Fruit fly (Drosophila melanogaster): ENCODE results near the gene mRpS18B.

mRpS18B gene

dm6 chr2L:20117752-20118151 lies 20.7 kb upstream of the mRpS18B start:
- TF ChIP-seq Hr78 (GFP tag; optimal IDR thresholded peaks at IDR 0.05) = no peak
- TF ChIP-seq br (GFP tag; optimal IDR thresholded peaks at IDR 0.05) = no peak
- TF ChIP-seq dmrt93B (GFP tag; optimal IDR thresholded peaks at IDR 0.05) = no peak
- TF ChIP-seq HLH106 (tag; optimal IDR thresholded peaks at IDR 0.05) = no peak
- no peak for TF ChIP-seq sage (GFP tag; optimal IDR thresholded peaks at IDR 0.05)
- no peak for TF ChIP-seq Dif (GFP tag; optimal IDR thresholded peaks at IDR 0.05; ENCODE audit: partially characterized antibody)
- no peak for TF ChIP-seq usp (GFP tag; optimal IDR thresholded peaks at IDR 0.05)
- TF ChIP-seq CG9705 (GFP tag; optimal IDR thresholded peaks at IDR 0.05) = no peak
- TF ChIP-seq ey (GFP tag; optimal IDR thresholded peaks at IDR 0.05) = no peak

DNA sequence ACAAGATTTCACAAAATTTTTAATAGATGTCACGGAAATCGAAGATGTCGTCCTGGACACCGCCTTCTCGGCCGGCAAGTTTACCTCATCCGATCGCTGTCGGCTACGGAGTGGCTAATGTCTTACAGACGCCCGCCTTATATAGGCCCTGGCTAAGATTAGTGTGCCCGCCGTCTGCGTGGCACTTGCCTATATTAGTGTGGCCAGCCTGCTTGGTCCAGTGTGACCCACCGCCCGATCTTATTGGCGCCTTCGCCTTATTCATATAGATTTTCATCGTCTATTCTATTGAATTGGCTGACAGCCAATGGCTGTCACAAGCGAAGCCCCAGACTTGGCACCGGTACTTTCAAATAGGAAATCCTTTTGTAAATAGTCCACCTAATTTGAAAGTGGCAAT lies 18.8 kb upstream of the mRpS18B start:
- no peak for TF ChIP-seq Myc (optimal IDR thresholded peaks at IDR 0.05)
- no peak for TF ChIP-seq OdsH (GFP tag; optimal IDR thresholded peaks at IDR 0.05)
- TF ChIP-seq tai (GFP tag; optimal IDR thresholded peaks at IDR 0.05) = no peak
- no peak for TF ChIP-seq Mio (GFP tag; optimal IDR thresholded peaks at IDR 0.05)
- TF ChIP-seq ey (GFP tag; optimal IDR thresholded peaks at IDR 0.05) = no peak
- no peak for TF ChIP-seq sage (GFP tag; optimal IDR thresholded peaks at IDR 0.05)
- TF ChIP-seq Hr83 (GFP tag; optimal IDR thresholded peaks at IDR 0.05; ENCODE audit: poor library complexity, severe bottlenecking) = no peak
- no peak for TF ChIP-seq Dif (GFP tag; optimal IDR thresholded peaks at IDR 0.05; ENCODE audit: partially characterized antibody)
- TF ChIP-seq pan (optimal IDR thresholded peaks at IDR 0.05) = no peak
- TF ChIP-seq dsf (GFP tag; optimal IDR thresholded peaks at IDR 0.05; ENCODE audit: borderline replicate concordance) = no peak
- no peak for TF ChIP-seq fru (GFP tag; optimal IDR thresholded peaks at IDR 0.05)
- no peak for TF ChIP-seq Sp1 (GFP tag; optimal IDR thresholded peaks at IDR 0.05)

dm6 chr2L:20106595-20106994 lies 9.5 kb upstream of the mRpS18B start:
- peak in 1 of 2 experiments; percentile 26 for TF ChIP-seq foxo (GFP tag; optimal IDR thresholded peaks at IDR 0.05)
- peak; percentile 50 for TF ChIP-seq Myc (optimal IDR thresholded peaks at IDR 0.05)
- TF ChIP-seq HLH106 (tag; optimal IDR thresholded peaks at IDR 0.05) = peak; percentile 19
- TF ChIP-seq GATAd (GFP tag; optimal IDR thresholded peaks at IDR 0.05) = no peak

DNA sequence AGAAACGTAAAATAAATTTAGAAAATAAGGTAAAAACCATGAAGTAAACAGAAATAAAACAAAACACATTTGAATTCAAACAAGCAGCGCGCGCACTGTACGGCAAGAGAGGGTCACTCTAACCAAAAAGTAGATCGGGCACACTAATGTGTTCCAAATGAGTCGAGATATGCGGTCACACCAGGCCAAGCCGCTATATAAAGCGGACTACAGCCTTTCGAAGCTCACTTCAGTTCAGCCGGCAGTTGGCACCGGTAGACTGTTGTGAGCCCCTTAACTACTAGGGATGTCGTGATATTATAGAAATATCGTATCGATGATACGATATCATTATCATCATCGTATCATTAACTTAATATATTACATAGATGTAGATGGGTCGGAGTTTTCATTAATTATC lies 7.5 kb upstream of the mRpS18B start:
- TF ChIP-seq Hnf4 (GFP tag; optimal IDR thresholded peaks at IDR 0.05) (peak; percentile 7), foxo (GFP tag; optimal IDR thresholded peaks at IDR 0.05) (no peak)

DNA sequence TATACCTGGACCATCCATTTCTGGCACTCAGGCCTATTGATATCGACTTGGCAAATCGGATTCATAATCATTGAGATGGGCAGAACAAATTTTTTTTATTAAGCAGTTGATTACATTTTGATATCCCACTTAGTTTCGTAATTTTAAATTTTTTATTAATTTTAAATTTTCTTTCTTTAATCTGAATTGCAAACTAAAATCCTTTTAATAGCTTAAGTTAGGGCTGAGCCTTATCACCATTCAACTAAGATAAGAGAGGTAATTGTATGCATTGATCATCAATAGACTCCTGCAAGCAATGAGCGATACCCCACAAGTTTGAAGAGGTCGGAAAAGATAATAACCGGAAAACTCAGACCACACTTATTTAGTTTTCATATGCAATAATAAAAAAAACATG lies 7.0 kb upstream of the mRpS18B start, which contains the start of gene CG13970:
CG13970 (minus strand) TSS at position 101 of the 400 bp plus-strand sequence.
- TF ChIP-seq pan (optimal IDR thresholded peaks at IDR 0.05) (no peak), Sp1 (GFP tag; optimal IDR thresholded peaks at IDR 0.05) (no peak), CG9705 (GFP tag; optimal IDR thresholded peaks at IDR 0.05) (no peak), sage (GFP tag; optimal IDR thresholded peaks at IDR 0.05) (no peak), dsf (GFP tag; optimal IDR thresholded peaks at IDR 0.05; ENCODE audit: borderline replicate concordance) (no peak), Vsx2 (GFP tag; optimal IDR thresholded peaks at IDR 0.05; ENCODE audit: partially characterized antibody) (no peak), woc (GFP tag; optimal IDR thresholded peaks at IDR 0.05) (no peak), CrebA (GFP tag; optimal IDR thresholded peaks at IDR 0.05; ENCODE audit: borderline replicate concordance) (no peak), sv (GFP tag; optimal IDR thresholded peaks at IDR 0.05) (no peak), Rel (GFP tag; optimal IDR thresholded peaks at IDR 0.05) (no peak), Rel (tag; optimal IDR thresholded peaks at IDR 0.05) (no peak), Hnf4 (GFP tag; optimal IDR thresholded peaks at IDR 0.05) (no peak), usp (GFP tag; optimal IDR thresholded peaks at IDR 0.05) (no peak), foxo (GFP tag; optimal IDR thresholded peaks at IDR 0.05) (no peak), CG32264 (GFP tag; optimal IDR thresholded peaks at IDR 0.05) (no peak), brk (GFP tag; optimal IDR thresholded peaks at IDR 0.05) (no peak), Myc (optimal IDR thresholded peaks at IDR 0.05) (no peak), br (GFP tag; optimal IDR thresholded peaks at IDR 0.05) (no peak), N (GFP tag; optimal IDR thresholded peaks at IDR 0.05) (no peak), psq (GFP tag; optimal IDR thresholded peaks at IDR 0.05) (no peak)

- TF ChIP-seq Mio (GFP tag; optimal IDR thresholded peaks at IDR 0.05) (no peak), rgr (GFP tag; optimal IDR thresholded peaks at IDR 0.05) (no peak), Dif (GFP tag; optimal IDR thresholded peaks at IDR 0.05; ENCODE audit: partially characterized antibody) (peak; percentile 68), foxo (GFP tag; optimal IDR thresholded peaks at IDR 0.05) (no peak)
Observed at dm6 chr2L:20098194-20098593, 1.1 kb upstream of the mRpS18B start.

All from whole organism, wandering third instar larva.